Worm (Caenorhabditis elegans): ENCODE data around the gene F43D2.6.

DNA sequence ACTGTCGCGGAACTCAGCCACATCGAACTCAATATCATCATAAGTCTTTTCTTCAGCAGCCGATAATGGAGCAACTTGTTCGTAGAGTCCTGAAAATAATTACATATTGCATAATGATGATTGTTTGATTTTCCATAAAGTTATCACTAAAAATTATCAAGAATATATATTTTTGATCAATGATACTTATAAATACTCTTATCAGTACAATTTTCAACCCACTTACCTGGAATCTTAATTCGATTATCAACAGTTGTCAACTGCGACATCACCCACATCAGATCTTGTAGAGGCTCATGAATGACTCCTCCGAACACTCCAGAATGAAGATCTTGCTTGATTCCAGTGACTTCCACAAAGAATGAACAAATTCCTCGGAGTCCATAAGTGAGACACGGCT is 39.0 kb downstream of the F43D2.6 start:
- no peak for TF ChIP-seq W03F9.2 (tag; optimal IDR thresholded peaks at IDR 0.05)
- no peak for TF ChIP-seq him-1 (tag; optimal IDR thresholded peaks at IDR 0.05)

All from whole organism, L4/young adult.